Fruit fly (Drosophila melanogaster) Kc167 (cell line): Measurements from ENCODE around the gene CG32544.

Experiments
- h ChIP-seq: fragments of >200 bp; optimal IDR thresholded peaks from 3 replicates; lab custom pipeline; 2018; ENCODE audit warnings: missing external identifiers
- insv ChIP-seq: fragments of >200 bp; optimal IDR thresholded peaks from 3 replicates; lab custom pipeline; 2018; ENCODE audit warnings: missing external identifiers
- psq ChIP-seq: fragments of >200 bp; optimal IDR thresholded peaks from 2 replicates; lab custom pipeline; 2017; ENCODE audit warnings: missing external identifiers

- TF ChIP-seq h (lab: Kevin White, UChicago) (no peak), psq (lab: Kevin White, UChicago) (no peak), insv (lab: Kevin White, UChicago) (no peak)
Observed at dm6 chrX:18897294-18897693, 37.2 kb downstream of the CG32544 start.
